Worm (Caenorhabditis elegans) whole organism, mixed stage, embryonic: ENCODE data around the gene nspb-7.

Experiments
- M03D4.4 ChIP-seq: sonication (generic microtip); optimal IDR thresholded peaks from 2 replicates; lab custom pipeline; 2017; ENCODE audit warnings: mild to moderate bottlenecking, missing genetic modification characterization, missing compliant biosample characterization
- bed-3 ChIP-seq: fragments of 200-800 bp; sonication (Bioruptor generic); optimal IDR thresholded peaks from 3 replicates; lab custom pipeline; 2018; ENCODE audit warnings: mild to moderate bottlenecking, missing genetic modification characterization, moderate library complexity, missing compliant biosample characterization
- blmp-1 ChIP-seq: fragments of 150-350 bp; optimal IDR thresholded peaks from 2 replicates; lab custom pipeline; 2014; ENCODE audit warnings: missing biosample characterization, missing genetic modification characterization
- ceh-39 ChIP-seq: fragments of 150-350 bp; optimal IDR thresholded peaks from 2 replicates; lab custom pipeline; 2014; ENCODE audit warnings: missing biosample characterization, missing genetic modification characterization
- ceh-83 ChIP-seq: fragments of 200-800 bp; sonication (Bioruptor generic); optimal IDR thresholded peaks from 2 replicates; lab custom pipeline; 2018; ENCODE audit warnings: mild to moderate bottlenecking, missing genetic modification characterization, missing compliant biosample characterization
- ces-1 ChIP-seq: fragments of 150-350 bp; optimal IDR thresholded peaks from 2 replicates; lab custom pipeline; 2014; ENCODE audit warnings: missing biosample characterization, missing genetic modification reagents, missing genetic modification characterization
- cnd-1 ChIP-seq: fragments of 200-800 bp; sonication (Bioruptor generic); optimal IDR thresholded peaks from 2 replicates; lab custom pipeline; 2018; ENCODE audit warnings: mild to moderate bottlenecking, missing genetic modification characterization, missing compliant biosample characterization
- drap-1 ChIP-seq: fragments of 200-800 bp; sonication (Bioruptor generic); optimal IDR thresholded peaks from 3 replicates; lab custom pipeline; 2018; ENCODE audit warnings: mild to moderate bottlenecking, missing genetic modification characterization, missing compliant biosample characterization
- elt-1 ChIP-seq: sonication (generic microtip); optimal IDR thresholded peaks from 2 replicates; lab custom pipeline; 2017; ENCODE audit warnings: missing genetic modification characterization, mild to moderate bottlenecking, missing compliant biosample characterization, antibody characterized with exemption, moderate library complexity, borderline replicate concordance; ENCODE audit not compliant: insufficient read depth
- elt-3 ChIP-seq: fragments of 150-350 bp; optimal IDR thresholded peaks from 2 replicates; lab custom pipeline; 2014; ENCODE audit warnings: missing biosample characterization, missing genetic modification characterization
- flh-1 ChIP-seq: fragments of 200-800 bp; sonication (Bioruptor generic); optimal IDR thresholded peaks from 2 replicates; lab custom pipeline; 2018; ENCODE audit warnings: mild to moderate bottlenecking, missing genetic modification characterization, moderate library complexity, missing compliant biosample characterization
- ham-2 ChIP-seq: fragments of 200-800 bp; sonication (Bioruptor generic); optimal IDR thresholded peaks from 2 replicates; lab custom pipeline; 2018; ENCODE audit warnings: mild to moderate bottlenecking, missing genetic modification characterization, missing compliant biosample characterization
- hlh-1 ChIP-seq: fragments of 150-350 bp; optimal IDR thresholded peaks from 2 replicates; lab custom pipeline; 2014; ENCODE audit warnings: missing biosample characterization, missing genetic modification reagents, missing genetic modification characterization
- lin-13 ChIP-seq: fragments of 150-350 bp; optimal IDR thresholded peaks from 2 replicates; lab custom pipeline; 2014; ENCODE audit warnings: missing biosample characterization, missing genetic modification characterization
- lin-32 ChIP-seq: fragments of 200-800 bp; sonication (Bioruptor generic); optimal IDR thresholded peaks from 2 replicates; lab custom pipeline; 2018; ENCODE audit warnings: mild to moderate bottlenecking, missing genetic modification characterization, missing compliant biosample characterization
- lsy-2 ChIP-seq: fragments of 150-350 bp; optimal IDR thresholded peaks from 2 replicates; lab custom pipeline; 2014; ENCODE audit warnings: missing biosample characterization, missing genetic modification characterization
- mab-5 ChIP-seq: fragments of 150-350 bp; optimal IDR thresholded peaks from 2 replicates; lab custom pipeline; 2014; ENCODE audit warnings: missing biosample characterization, missing genetic modification characterization
- mep-1 ChIP-seq: fragments of 150-350 bp; optimal IDR thresholded peaks from 2 replicates; lab custom pipeline; 2017; ENCODE audit warnings: missing biosample characterization, missing genetic modification reagents, missing genetic modification characterization, inconsistent platforms
- nhr-12 ChIP-seq: fragments of 150-350 bp; optimal IDR thresholded peaks from 2 replicates; lab custom pipeline; 2014; ENCODE audit warnings: missing biosample characterization, missing genetic modification characterization
- nhr-2 ChIP-seq: fragments of 150-350 bp; optimal IDR thresholded peaks from 2 replicates; lab custom pipeline; 2014; ENCODE audit warnings: missing biosample characterization, missing genetic modification characterization
- nhr-237 ChIP-seq: fragments of 150-350 bp; optimal IDR thresholded peaks from 2 replicates; lab custom pipeline; 2014; ENCODE audit warnings: missing biosample characterization, missing genetic modification characterization
- nhr-28 ChIP-seq: fragments of 150-350 bp; optimal IDR thresholded peaks from 2 replicates; lab custom pipeline; 2014; ENCODE audit warnings: missing biosample characterization, missing genetic modification characterization
- nhr-76 ChIP-seq: sonication (generic microtip); optimal IDR thresholded peaks from 2 replicates; lab custom pipeline; 2017; ENCODE audit warnings: missing biosample characterization, missing genetic modification characterization
- pha-4 ChIP-seq: fragments of 150-350 bp; optimal IDR thresholded peaks from 2 replicates; lab custom pipeline; 2018; ENCODE audit warnings: missing biosample characterization, missing genetic modification reagents, missing genetic modification characterization
- sem-2 ChIP-seq: fragments of 200-800 bp; sonication (Bioruptor generic); optimal IDR thresholded peaks from 2 replicates; lab custom pipeline; 2018; ENCODE audit warnings: mild to moderate bottlenecking, missing genetic modification characterization, missing compliant biosample characterization
- snpc-4 ChIP-seq: fragments of 150-350 bp; optimal IDR thresholded peaks from 2 replicates; lab custom pipeline; 2014; ENCODE audit warnings: missing biosample characterization, missing genetic modification characterization
- sptf-1 ChIP-seq: sonication (generic microtip); optimal IDR thresholded peaks from 2 replicates; lab custom pipeline; 2017; ENCODE audit warnings: mild to moderate bottlenecking, missing genetic modification characterization, moderate library complexity, missing compliant biosample characterization
- tbx-8 ChIP-seq: fragments of 200-800 bp; sonication (Bioruptor generic); optimal IDR thresholded peaks from 2 replicates; lab custom pipeline; 2018; ENCODE audit warnings: mild to moderate bottlenecking, missing genetic modification characterization, moderate library complexity, missing compliant biosample characterization
- unc-120 ChIP-seq: sonication (generic microtip); optimal IDR thresholded peaks from 2 replicates; lab custom pipeline; 2017; ENCODE audit warnings: missing genetic modification characterization, missing compliant biosample characterization; ENCODE audit not compliant: poor library complexity, severe bottlenecking
- unc-39 ChIP-seq: fragments of 150-350 bp; optimal IDR thresholded peaks from 2 replicates; lab custom pipeline; 2014; ENCODE audit warnings: missing biosample characterization, missing genetic modification characterization
- unc-62 ChIP-seq: fragments of 150-350 bp; optimal IDR thresholded peaks from 2 replicates; lab custom pipeline; 2014; ENCODE audit warnings: missing biosample characterization, missing genetic modification reagents, missing genetic modification characterization
- zip-8 ChIP-seq: fragments of 150-350 bp; optimal IDR thresholded peaks from 2 replicates; lab custom pipeline; 2014; ENCODE audit warnings: missing biosample characterization, missing genetic modification characterization
- ztf-11 ChIP-seq: fragments of 150-350 bp; optimal IDR thresholded peaks from 2 replicates; lab custom pipeline; 2014; ENCODE audit warnings: missing biosample characterization, missing genetic modification characterization

Gene nspb-7

ce11 chrII:14618158-14618557, 40.0 kb downstream of the nspb-7 start:
- no peak for TF ChIP-seq ham-2
- no peak for TF ChIP-seq unc-120 (tag; lab: Kevin White, UChicago)
- no peak for TF ChIP-seq ceh-39 (tag; lab: Kevin White, UChicago)
- no peak for TF ChIP-seq unc-39 (tag; lab: Kevin White, UChicago)
- TF ChIP-seq drap-1 (GFP tag; lab: Kevin White, UChicago) = no peak
- TF ChIP-seq sptf-1 = no peak
- TF ChIP-seq hlh-1 (tag; lab: Kevin White, UChicago) = no peak
- TF ChIP-seq bed-3 (GFP tag; lab: Kevin White, UChicago) = no peak
- TF ChIP-seq ces-1 = no peak
- no peak for TF ChIP-seq tbx-8 (GFP tag; lab: Kevin White, UChicago)
- TF ChIP-seq ceh-83 (GFP tag; lab: Kevin White, UChicago) = no peak
- no peak for TF ChIP-seq zip-8 (tag; lab: Kevin White, UChicago)
- no peak for TF ChIP-seq nhr-237
- no peak for TF ChIP-seq flh-1 (GFP tag; lab: Kevin White, UChicago)
- no peak for TF ChIP-seq M03D4.4 (tag; lab: Kevin White, UChicago)
- TF ChIP-seq lin-32 (GFP tag; lab: Kevin White, UChicago) = no peak

- TF ChIP-seq snpc-4 (tag; lab: Kevin White, UChicago) (no peak), cnd-1 (tag; lab: Kevin White, UChicago) (no peak), elt-3 (tag; lab: Kevin White, UChicago) (no peak), unc-120 (tag; lab: Kevin White, UChicago) (no peak), hlh-1 (tag; lab: Kevin White, UChicago) (no peak), mep-1 (no peak), blmp-1 (no peak), nhr-237 (no peak), ztf-11 (tag; lab: Kevin White, UChicago) (no peak), ham-2 (no peak), mab-5 (tag; lab: Kevin White, UChicago) (no peak), elt-1 (tag; lab: Kevin White, UChicago) (no peak), nhr-12 (no peak), ceh-39 (tag; lab: Kevin White, UChicago) (no peak), nhr-76 (tag; lab: Kevin White, UChicago) (no peak), unc-62 (no peak), nhr-2 (no peak), bed-3 (GFP tag; lab: Kevin White, UChicago) (no peak), lsy-2 (tag; lab: Kevin White, UChicago) (no peak)
Measured at ce11 chrII:14618764-14619163, 40.7 kb downstream of the nspb-7 start.

DNA sequence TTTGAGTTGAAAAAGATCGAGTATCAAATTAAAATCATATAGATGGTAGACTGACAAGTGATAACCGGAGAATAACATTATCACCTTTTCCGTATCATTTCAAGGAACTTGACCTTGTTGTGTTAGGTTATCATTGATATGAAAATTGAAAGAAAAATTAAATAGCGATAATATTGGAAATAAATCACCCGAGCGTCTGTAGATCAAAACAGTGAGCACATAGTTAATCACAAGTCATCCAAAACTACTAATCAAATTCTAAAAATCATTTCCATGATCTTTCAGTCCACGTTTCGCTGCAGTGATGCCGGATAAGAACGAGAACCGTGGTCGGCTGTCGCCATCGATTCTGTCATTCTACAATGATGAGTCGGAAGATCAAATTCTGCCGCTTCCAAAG, 41.7 kb downstream of the nspb-7 start:
- TF ChIP-seq ceh-83 (GFP tag; lab: Kevin White, UChicago) (no peak), mab-5 (tag; lab: Kevin White, UChicago) (no peak), nhr-28 (no peak), ham-2 (no peak), mep-1 (no peak), unc-120 (tag; lab: Kevin White, UChicago) (no peak), blmp-1 (no peak), ztf-11 (tag; lab: Kevin White, UChicago) (no peak), unc-39 (tag; lab: Kevin White, UChicago) (no peak), bed-3 (GFP tag; lab: Kevin White, UChicago) (no peak), nhr-237 (no peak), nhr-12 (no peak), elt-3 (tag; lab: Kevin White, UChicago) (no peak), lin-13 (tag; lab: Kevin White, UChicago) (no peak)

ce11 chrII:14620730-14621129, 42.6 kb downstream of the nspb-7 start:
- TF ChIP-seq ham-2 = no peak
- TF ChIP-seq unc-62 = no peak
- no peak for TF ChIP-seq tbx-8 (GFP tag; lab: Kevin White, UChicago)
- no peak for TF ChIP-seq snpc-4 (tag; lab: Kevin White, UChicago)
- no peak for TF ChIP-seq ceh-39 (tag; lab: Kevin White, UChicago)
- no peak for TF ChIP-seq ceh-83 (GFP tag; lab: Kevin White, UChicago)
- no peak for TF ChIP-seq mab-5 (tag; lab: Kevin White, UChicago)
- TF ChIP-seq hlh-1 (tag; lab: Kevin White, UChicago) = no peak
- no peak for TF ChIP-seq drap-1 (GFP tag; lab: Kevin White, UChicago)
- no peak for TF ChIP-seq nhr-12

DNA sequence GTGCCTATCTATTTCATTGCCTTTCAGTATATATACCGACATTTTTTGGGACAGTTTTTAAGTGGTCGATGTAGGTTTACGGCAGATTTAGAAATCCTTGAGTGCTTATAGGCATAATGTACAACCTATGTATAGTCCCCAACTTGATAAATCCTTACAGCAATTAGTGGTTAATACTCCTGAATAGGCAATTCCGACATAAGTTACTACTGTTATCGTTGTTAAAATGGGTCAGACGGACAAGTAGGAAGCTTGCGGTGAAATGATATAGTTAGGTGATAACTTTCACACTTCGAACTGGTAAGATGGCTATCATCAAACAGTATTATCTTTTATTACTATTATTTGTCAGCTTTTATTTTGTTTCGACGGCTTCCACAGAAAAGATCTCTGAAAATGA, 44.6 kb downstream of the nspb-7 start, which contains the start of gene mltn-10:
Gene mltn-10 (plus strand): TSS at position 301 of the 400 bp plus-strand sequence.
- no peak for TF ChIP-seq ces-1
- no peak for TF ChIP-seq flh-1 (GFP tag; lab: Kevin White, UChicago)
- TF ChIP-seq drap-1 (GFP tag; lab: Kevin White, UChicago) = no peak
- no peak for TF ChIP-seq mab-5 (tag; lab: Kevin White, UChicago)
- no peak for TF ChIP-seq nhr-237
- TF ChIP-seq nhr-28 = no peak
- TF ChIP-seq elt-1 (tag; lab: Kevin White, UChicago) = no peak
- no peak for TF ChIP-seq ham-2
- TF ChIP-seq pha-4 (tag; lab: Kevin White, UChicago) = no peak
- no peak for TF ChIP-seq bed-3 (GFP tag; lab: Kevin White, UChicago)
- no peak for TF ChIP-seq ceh-83 (GFP tag; lab: Kevin White, UChicago)
- TF ChIP-seq unc-62 = no peak
- TF ChIP-seq sptf-1 = no peak
- TF ChIP-seq blmp-1 = no peak
- no peak for TF ChIP-seq nhr-12
- TF ChIP-seq unc-39 (tag; lab: Kevin White, UChicago) = no peak
- TF ChIP-seq M03D4.4 (tag; lab: Kevin White, UChicago) = no peak
- no peak for TF ChIP-seq sem-2
- TF ChIP-seq, all 35 proteins: peak for 0
